Fruit fly (Drosophila melanogaster) whole organism, embryonic: Measurements from ENCODE around the gene RabGGTa.
A peak's percentile ranks its signal among the peaks of the same experiment; 100 is the strongest.

Experiments used
- ATbp ChIP-seq: fragments of 200-800 bp; sonication (Bioruptor generic); optimal IDR thresholded peaks from 2 replicates; lab custom pipeline; 2017; ENCODE audit warnings: missing biosample characterization, mild to moderate bottlenecking, missing genetic modification characterization, missing genetic modification reagents
- Abd-B ChIP-seq: fragments of 200-800 bp; sonication (Bioruptor generic); optimal IDR thresholded peaks from 2 replicates; lab custom pipeline; 2018; ENCODE audit warnings: missing biosample characterization, mild to moderate bottlenecking, missing genetic modification characterization, moderate library complexity
- CG10267 ChIP-seq: fragments of 200-800 bp; sonication (Bioruptor generic); optimal IDR thresholded peaks from 2 replicates; lab custom pipeline; 2018; ENCODE audit warnings: missing biosample characterization, mild to moderate bottlenecking, missing genetic modification characterization, moderate library complexity
- CG10565 ChIP-seq: fragments of 200-800 bp; sonication (Bioruptor generic); optimal IDR thresholded peaks from 3 replicates; lab custom pipeline; 2016; ENCODE audit warnings: missing biosample characterization, mild to moderate bottlenecking, missing genetic modification characterization
- CG12942 ChIP-seq: fragments of 200-800 bp; sonication (Bioruptor generic); optimal IDR thresholded peaks from 3 replicates; lab custom pipeline; 2016; ENCODE audit warnings: missing biosample characterization, missing genetic modification characterization
- CG13894 ChIP-seq: fragments of 200-800 bp; sonication (Bioruptor generic); optimal IDR thresholded peaks from 3 replicates; lab custom pipeline; 2018; ENCODE audit warnings: missing biosample characterization, mild to moderate bottlenecking, missing genetic modification characterization, moderate library complexity
- CG1603 ChIP-seq: fragments of 200-800 bp; sonication (Bioruptor generic); optimal IDR thresholded peaks from 2 replicates; lab custom pipeline; 2019; ENCODE audit warnings: missing biosample characterization, mild to moderate bottlenecking, missing genetic modification characterization, moderate library complexity
- CG16815 ChIP-seq: fragments of 200-800 bp; sonication (Bioruptor generic); optimal IDR thresholded peaks from 3 replicates; lab custom pipeline; 2017; ENCODE audit warnings: missing biosample characterization, mild to moderate bottlenecking, missing genetic modification characterization
- CG17328 ChIP-seq: fragments of 200-800 bp; sonication (Bioruptor generic); IDR thresholded peaks from 2 replicates; pipeline ENCODE4 v1.3.6; 2022; ENCODE audit warnings: missing biosample characterization, missing genetic modification characterization
- CG17912 ChIP-seq: fragments of 200-800 bp; sonication (Bioruptor generic); optimal IDR thresholded peaks from 2 replicates; lab custom pipeline; 2018; ENCODE audit warnings: missing biosample characterization, mild to moderate bottlenecking, missing genetic modification characterization
- CG18262 ChIP-seq: fragments of 200-800 bp; optimal IDR thresholded peaks from 3 replicates; lab custom pipeline; 2019; ENCODE audit warnings: missing biosample characterization, mild to moderate bottlenecking, missing genetic modification characterization, moderate library complexity
- CG18764 ChIP-seq: fragments of 200-800 bp; sonication (Bioruptor generic); optimal IDR thresholded peaks from 3 replicates; lab custom pipeline; 2016; ENCODE audit warnings: missing biosample characterization, missing genetic modification characterization
- CG2678 ChIP-seq: fragments of 200-800 bp; sonication (Bioruptor generic); optimal IDR thresholded peaks from 3 replicates; lab custom pipeline; 2019; ENCODE audit warnings: missing biosample characterization, mild to moderate bottlenecking, missing genetic modification characterization, moderate library complexity
- CG31441 ChIP-seq: fragments of 200-800 bp; sonication (Bioruptor generic); IDR thresholded peaks from 2 replicates; pipeline ENCODE4 v1.3.6; 2022; ENCODE audit warnings: missing biosample characterization, missing genetic modification characterization
- CG32532 ChIP-seq: fragments of 200-800 bp; sonication (Bioruptor generic); IDR thresholded peaks from 2 replicates; pipeline ENCODE4 v1.3.6; 2022; ENCODE audit warnings: missing biosample characterization, missing genetic modification characterization
- CG42726 ChIP-seq: fragments of 200-800 bp; sonication (Bioruptor generic); IDR thresholded peaks from 2 replicates; pipeline ENCODE4 v1.3.6; 2022; ENCODE audit warnings: missing biosample characterization, missing genetic modification characterization; ENCODE audit not compliant: partially characterized antibody
- CG43689 ChIP-seq: fragments of 200-800 bp; sonication (Bioruptor generic); IDR thresholded peaks from 2 replicates; pipeline ENCODE4 v1.3.6; 2022; ENCODE audit warnings: missing biosample characterization, missing genetic modification characterization
- CG4404 ChIP-seq: fragments of 200-800 bp; sonication (Bioruptor generic); IDR thresholded peaks from 2 replicates; pipeline ENCODE4 v1.3.6; 2022; ENCODE audit warnings: missing biosample characterization, missing genetic modification characterization
- CG6683 ChIP-seq: fragments of 200-800 bp; sonication (Bioruptor generic); optimal IDR thresholded peaks from 2 replicates; lab custom pipeline; 2017; ENCODE audit warnings: missing biosample characterization, mild to moderate bottlenecking, missing genetic modification characterization, missing genetic modification reagents
- CG6689 ChIP-seq: fragments of 200-800 bp; sonication (Bioruptor generic); IDR thresholded peaks from 2 replicates; pipeline ENCODE4 v1.3.6; 2022; ENCODE audit warnings: missing biosample characterization, missing genetic modification characterization
- CG7745 ChIP-seq: fragments of 200-800 bp; sonication (Bioruptor generic); optimal IDR thresholded peaks from 2 replicates; lab custom pipeline; 2018; ENCODE audit warnings: missing biosample characterization, mild to moderate bottlenecking, missing genetic modification characterization, moderate library complexity
- CG9932 ChIP-seq: fragments of 200-800 bp; sonication (Bioruptor generic); IDR thresholded peaks from 2 replicates; pipeline ENCODE4 v1.3.6; 2022; ENCODE audit warnings: missing biosample characterization, missing genetic modification characterization
- Chrac-16 ChIP-seq: fragments of 200-800 bp; sonication (Bioruptor generic); optimal IDR thresholded peaks from 3 replicates; lab custom pipeline; 2016; ENCODE audit warnings: missing biosample characterization, missing genetic modification characterization
- CkIIα-i1 ChIP-seq: fragments of 200-800 bp; sonication (Bioruptor generic); IDR thresholded peaks from 2 replicates; pipeline ENCODE4 v1.3.6; 2022; ENCODE audit warnings: missing biosample characterization, missing genetic modification characterization
- CoRest ChIP-seq: fragments of 200-800 bp; sonication (Bioruptor generic); optimal IDR thresholded peaks from 3 replicates; lab custom pipeline; 2018; ENCODE audit warnings: missing biosample characterization, mild to moderate bottlenecking, missing genetic modification characterization, moderate library complexity
- Deaf1 ChIP-seq: fragments of 200-800 bp; optimal IDR thresholded peaks from 3 replicates; lab custom pipeline; 2019; ENCODE audit warnings: missing biosample characterization, mild to moderate bottlenecking, missing genetic modification characterization, moderate library complexity
- Doc2 ChIP-seq: fragments of 200-800 bp; sonication (Bioruptor generic); IDR thresholded peaks from 2 replicates; pipeline ENCODE4 v1.3.6; 2022; ENCODE audit warnings: missing biosample characterization, missing genetic modification characterization
- ERR ChIP-seq: fragments of 200-800 bp; sonication (Bioruptor generic); optimal IDR thresholded peaks from 2 replicates; lab custom pipeline; 2016; ENCODE audit warnings: missing biosample characterization, missing genetic modification characterization
- Hr39 ChIP-seq: fragments of >200 bp; optimal IDR thresholded peaks from 2 replicates; lab custom pipeline; 2017
- Hsf ChIP-seq: fragments of 200-800 bp; sonication (Bioruptor generic); optimal IDR thresholded peaks from 3 replicates; lab custom pipeline; 2016; ENCODE audit warnings: missing biosample characterization, missing genetic modification characterization
- Jarid2 ChIP-seq: fragments of 200-800 bp; sonication (Bioruptor generic); optimal IDR thresholded peaks from 3 replicates; lab custom pipeline; 2017; ENCODE audit warnings: mild to moderate bottlenecking, missing biosample characterization, missing genetic modification reagents, missing genetic modification characterization
- Lhr ChIP-seq: fragments of 200-800 bp; sonication (Bioruptor generic); optimal IDR thresholded peaks from 3 replicates; lab custom pipeline; 2017; ENCODE audit warnings: mild to moderate bottlenecking, missing biosample characterization, missing genetic modification reagents, missing genetic modification characterization
- Lpt ChIP-seq: fragments of >200 bp; optimal IDR thresholded peaks from 2 replicates; lab custom pipeline; 2018; ENCODE audit warnings: missing biosample characterization, missing genetic modification characterization
- MESR4 ChIP-seq: fragments of 200-800 bp; sonication (Bioruptor generic); optimal IDR thresholded peaks from 2 replicates; lab custom pipeline; 2018; ENCODE audit warnings: missing biosample characterization, mild to moderate bottlenecking, missing genetic modification characterization, moderate library complexity
- Mes4 ChIP-seq: fragments of 200-800 bp; sonication (Bioruptor generic); optimal IDR thresholded peaks from 2 replicates; lab custom pipeline; 2016; ENCODE audit warnings: missing biosample characterization, missing genetic modification characterization
- Optix ChIP-seq: fragments of 200-800 bp; sonication (Bioruptor generic); IDR thresholded peaks from 3 replicates; pipeline ENCODE4 v1.3.6; 2022; ENCODE audit warnings: missing biosample characterization, missing genetic modification characterization
- Pdp1 ChIP-seq, 2 experiments: fragments of 200-800 bp; sonication (Bioruptor generic); optimal IDR thresholded peaks; 3 replicates each; lab custom pipeline; 2016; ENCODE audit warnings: missing biosample characterization in 2 of 2, missing genetic modification characterization in 2 of 2, mild to moderate bottlenecking in 1 of 2, moderate library complexity in 1 of 2
- ara ChIP-seq: fragments of 200-800 bp; sonication (Bioruptor generic); IDR thresholded peaks from 2 replicates; pipeline ENCODE4 v1.3.6; 2022; ENCODE audit warnings: missing biosample characterization, missing genetic modification characterization
- dm ChIP-seq: fragments of 200-800 bp; sonication (Bioruptor generic); optimal IDR thresholded peaks from 3 replicates; lab custom pipeline; 2016; ENCODE audit warnings: missing biosample characterization, missing genetic modification characterization
- dpn ChIP-seq, 2 experiments: fragments of 200-800 bp; sonication (Bioruptor generic); optimal IDR thresholded peaks; 3 replicates each; lab custom pipeline; 2016; ENCODE audit warnings: missing biosample characterization in 2 of 2, missing genetic modification characterization in 2 of 2
- dysf ChIP-seq: fragments of 200-800 bp; sonication (Bioruptor generic); IDR thresholded peaks from 3 replicates; pipeline ENCODE4 v1.3.6; 2022; ENCODE audit warnings: missing biosample characterization, missing genetic modification characterization
- eyg ChIP-seq: fragments of 200-800 bp; sonication (Bioruptor generic); optimal IDR thresholded peaks from 3 replicates; lab custom pipeline; 2016; ENCODE audit warnings: missing biosample characterization, missing genetic modification characterization
- grau ChIP-seq: fragments of 200-800 bp; optimal IDR thresholded peaks from 3 replicates; lab custom pipeline; 2019; ENCODE audit warnings: missing biosample characterization, mild to moderate bottlenecking, missing genetic modification characterization, moderate library complexity
- inv ChIP-seq: fragments of 200-800 bp; sonication (Bioruptor generic); IDR thresholded peaks from 2 replicates; pipeline ENCODE4 v1.3.6; 2022; ENCODE audit warnings: missing biosample characterization, missing genetic modification characterization; ENCODE audit not compliant: partially characterized antibody
- lmd ChIP-seq: fragments of 200-800 bp; sonication (Bioruptor generic); IDR thresholded peaks from 2 replicates; pipeline ENCODE4 v1.3.6; 2022; ENCODE audit warnings: missing biosample characterization, missing genetic modification characterization
- onecut ChIP-seq: fragments of 200-800 bp; sonication (Bioruptor generic); IDR thresholded peaks from 2 replicates; pipeline ENCODE4 v1.3.6; 2022; ENCODE audit warnings: missing biosample characterization, missing genetic modification characterization
- repo ChIP-seq: fragments of 200-800 bp; sonication (Bioruptor generic); optimal IDR thresholded peaks from 2 replicates; lab custom pipeline; 2016; ENCODE audit warnings: missing biosample characterization, missing genetic modification characterization
- schlank ChIP-seq: fragments of 200-800 bp; sonication (Bioruptor generic); optimal IDR thresholded peaks from 2 replicates; lab custom pipeline; 2018; ENCODE audit warnings: missing biosample characterization, mild to moderate bottlenecking, missing genetic modification characterization
- tll ChIP-seq, 2 experiments: fragments of 200-800 bp in 1 of 2; fragments of >200 bp in 1 of 2; sonication (Bioruptor generic) in 1 of 2; optimal IDR thresholded peaks; 2 replicates each; lab custom pipeline; 2017 to 2019; ENCODE audit warnings: missing biosample characterization in 2 of 2, missing genetic modification characterization in 2 of 2, mild to moderate bottlenecking in 1 of 2, moderate library complexity in 1 of 2
- wek ChIP-seq: fragments of 200-800 bp; sonication (Bioruptor generic); optimal IDR thresholded peaks from 3 replicates; lab custom pipeline; 2018; ENCODE audit warnings: missing biosample characterization, mild to moderate bottlenecking, missing genetic modification characterization, moderate library complexity
- zf30C ChIP-seq: fragments of 200-800 bp; sonication (Bioruptor generic); optimal IDR thresholded peaks from 3 replicates; lab custom pipeline; 2018; ENCODE audit warnings: missing biosample characterization, mild to moderate bottlenecking, missing genetic modification characterization

The RabGGTa gene

dm6 chr3R:5126884-5127283, 1.0 kb upstream of the RabGGTa start (continued):
- TF ChIP-seq CkIIα-i1 (no peak), CG9932 (GFP tag; lab: Robert Waterston, UW) (peak; percentile 85), CG43689 (GFP tag; lab: Robert Waterston, UW) (0 out of 2 replicates have a peak, but pooled peaks have one; percentile 16), Pdp1 (GFP tag; optimal IDR thresholded peaks at IDR 0.05; lab: Kevin White, UChicago) (peak; percentile 71 to 74), Optix (GFP tag; lab: Robert Waterston, UW) (no peak), Hsf (GFP tag; lab: Kevin White, UChicago) (peak; percentile 78), repo (GFP tag; lab: Kevin White, UChicago) (peak; percentile 43), CoRest (tag; lab: Kevin White, UChicago) (peak; percentile 79), Doc2 (GFP tag; lab: Robert Waterston, UW) (no peak), ara (GFP tag; lab: Robert Waterston, UW) (no peak), ATbp (GFP tag; lab: Kevin White, UChicago) (peak; percentile 29), CG31441 (peak; percentile 50; the same call in 1 of the 2 replicates), CG18764 (peak; percentile 41), Deaf1 (tag; lab: Kevin White, UChicago) (peak; percentile 33), Jarid2 (GFP tag; lab: Kevin White, UChicago) (peak; percentile 37), CG17912 (peak; percentile 73), CG4404 (no peak), Hr39 (lab: Kevin White, UChicago) (no peak), CG6689 (GFP tag; lab: Robert Waterston, UW) (no peak; the same call in 1 of the 2 replicates), dm (GFP tag; lab: Kevin White, UChicago) (peak; percentile 69), Lhr (GFP tag; lab: Kevin White, UChicago) (peak; percentile 95), grau (tag; lab: Kevin White, UChicago) (peak; percentile 64), onecut (GFP tag; lab: Robert Waterston, UW) (peak; percentile 38; the same call in 1 of the 2 replicates), CG7745 (tag; lab: Kevin White, UChicago) (no peak), dysf (GFP tag; lab: Robert Waterston, UW) (peak; percentile 52; the same call in 2 of the 3 replicates), lmd (GFP tag; lab: Robert Waterston, UW) (peak; percentile 56; the same call in 1 of the 2 replicates), CG2678 (peak; percentile 34), ERR (GFP tag; lab: Kevin White, UChicago) (peak; percentile 33), Abd-B (GFP tag; lab: Kevin White, UChicago) (peak; percentile 95), Mes4 (GFP tag; lab: Kevin White, UChicago) (peak; percentile 45), CG1603 (peak; percentile 87), inv (GFP tag; lab: Robert Waterston, UW) (no peak), CG17328 (GFP tag; lab: Robert Waterston, UW) (no peak), zf30C (peak; percentile 58), MESR4 (peak; percentile 9), CG16815 (GFP tag; lab: Kevin White, UChicago) (peak; percentile 65), Lpt (GFP tag; lab: Kevin White, UChicago) (no peak), eyg (GFP tag; lab: Kevin White, UChicago) (peak; percentile 25), tll (GFP tag; optimal IDR thresholded peaks at IDR 0.05; lab: Kevin White, UChicago) (peak in 1 of 2 experiments; percentile 34), CG18262 (tag; lab: Kevin White, UChicago) (peak; percentile 21), schlank (tag; lab: Kevin White, UChicago) (no peak), CG32532 (GFP tag; lab: Robert Waterston, UW) (peak; percentile 85), CG12942 (GFP tag; lab: Kevin White, UChicago) (peak; percentile 64), wek (GFP tag; lab: Kevin White, UChicago) (no peak), CG6683 (no peak), CG10565 (GFP tag; lab: Kevin White, UChicago) (no peak), Chrac-16 (GFP tag; lab: Kevin White, UChicago) (peak; percentile 74), dpn (GFP tag; optimal IDR thresholded peaks at IDR 0.05; lab: Kevin White, UChicago) (peak; percentile 79 to 80), CG42726 (GFP tag; lab: Robert Waterston, UW) (peak; percentile 83), CG13894 (peak; percentile 81), CG10267 (tag; lab: Kevin White, UChicago) (peak; percentile 60)
